Fruit fly (Drosophila melanogaster) whole organism, adult: ENCODE data around the gene CG3184.
A peak's percentile ranks its signal among the peaks of the same experiment; 100 is the strongest.

ENCODE experiments used
- CG11617 ChIP-seq: fragments of 200-800 bp; sonication (Bioruptor generic); optimal IDR thresholded peaks from 2 replicates; lab custom pipeline; 2017; ENCODE audit warnings: mild to moderate bottlenecking, missing biosample characterization, missing genetic modification reagents, missing genetic modification characterization
- CG12768 ChIP-seq: fragments of 200-800 bp; sonication (Bioruptor generic); optimal IDR thresholded peaks from 2 replicates; lab custom pipeline; 2017; ENCODE audit warnings: missing biosample characterization, missing genetic modification characterization, mild to moderate bottlenecking, moderate library complexity, missing genetic modification reagents
- CG14711 ChIP-seq: fragments of 200-800 bp; sonication (Bioruptor generic); optimal IDR thresholded peaks from 2 replicates; lab custom pipeline; 2018; ENCODE audit warnings: missing biosample characterization, mild to moderate bottlenecking, missing genetic modification characterization, moderate library complexity
- CG1620 ChIP-seq: fragments of 200-800 bp; sonication (Bioruptor generic); optimal IDR thresholded peaks from 2 replicates; lab custom pipeline; 2016; ENCODE audit warnings: missing biosample characterization, missing genetic modification characterization
- CG33017 ChIP-seq: fragments of 200-800 bp; sonication (Bioruptor generic); optimal IDR thresholded peaks from 2 replicates; lab custom pipeline; 2018; ENCODE audit warnings: missing biosample characterization, mild to moderate bottlenecking, missing genetic modification characterization, moderate library complexity
- CG5204 ChIP-seq: fragments of 200-800 bp; sonication (Bioruptor generic); optimal IDR thresholded peaks from 2 replicates; lab custom pipeline; 2016; ENCODE audit warnings: missing biosample characterization, missing genetic modification characterization
- CG7045 ChIP-seq: fragments of 200-800 bp; sonication (Bioruptor generic); optimal IDR thresholded peaks from 2 replicates; lab custom pipeline; 2017; ENCODE audit warnings: missing biosample characterization, mild to moderate bottlenecking, missing genetic modification characterization
- CG7101 ChIP-seq: fragments of 200-800 bp; sonication (Bioruptor generic); optimal IDR thresholded peaks from 2 replicates; lab custom pipeline; 2018; ENCODE audit warnings: missing biosample characterization, mild to moderate bottlenecking, missing genetic modification characterization, moderate library complexity
- Clk ChIP-seq: fragments of 200-800 bp; sonication (Bioruptor generic); optimal IDR thresholded peaks from 2 replicates; lab custom pipeline; 2017; ENCODE audit warnings: missing biosample characterization, missing genetic modification characterization
- Crg-1 ChIP-seq: fragments of 200-800 bp; sonication (Bioruptor generic); optimal IDR thresholded peaks from 2 replicates; lab custom pipeline; 2016; ENCODE audit warnings: missing biosample characterization, missing genetic modification characterization
- Hr96 ChIP-seq: fragments of 200-800 bp; sonication (Bioruptor generic); optimal IDR thresholded peaks from 2 replicates; lab custom pipeline; 2016; ENCODE audit warnings: missing biosample characterization, missing genetic modification characterization
- Mnt ChIP-seq: fragments of 200-800 bp; sonication (Bioruptor generic); optimal IDR thresholded peaks from 2 replicates; lab custom pipeline; 2016; ENCODE audit warnings: missing biosample characterization, mild to moderate bottlenecking, missing genetic modification characterization
- bab1 ChIP-seq: fragments of 200-800 bp; sonication (Bioruptor generic); optimal IDR thresholded peaks from 3 replicates; lab custom pipeline; 2019; ENCODE audit warnings: missing biosample characterization, mild to moderate bottlenecking, missing genetic modification characterization, moderate library complexity
- cic ChIP-seq: fragments of 200-800 bp; sonication (Bioruptor generic); optimal IDR thresholded peaks from 2 replicates; lab custom pipeline; 2017; ENCODE audit warnings: missing biosample characterization, mild to moderate bottlenecking, missing genetic modification characterization, moderate library complexity
- cnc ChIP-seq, 2 experiments: fragments of >200 bp; optimal IDR thresholded peaks; 2 replicates each; lab custom pipeline; 2017
- kay ChIP-seq: fragments of 200-800 bp; sonication (Bioruptor generic); peaks from one replicate; lab custom pipeline; 2016; ENCODE audit warnings: missing biosample characterization, missing genetic modification characterization, borderline replicate concordance
- ovo ChIP-seq: fragments of 200-800 bp; sonication (Bioruptor generic); optimal IDR thresholded peaks from 2 replicates; lab custom pipeline; 2016; ENCODE audit warnings: missing biosample characterization, missing genetic modification characterization
- pad ChIP-seq: fragments of 200-800 bp; sonication (Bioruptor generic); optimal IDR thresholded peaks from 3 replicates; lab custom pipeline; 2017; ENCODE audit warnings: missing biosample characterization, missing genetic modification characterization, mild to moderate bottlenecking, moderate library complexity, missing genetic modification reagents
- tj ChIP-seq: fragments of 200-800 bp; sonication (Bioruptor generic); optimal IDR thresholded peaks from 3 replicates; lab custom pipeline; 2017; ENCODE audit warnings: missing biosample characterization, mild to moderate bottlenecking, missing genetic modification characterization, moderate library complexity
- toe ChIP-seq: fragments of 200-800 bp; sonication (Bioruptor generic); optimal IDR thresholded peaks from 2 replicates; lab custom pipeline; 2016; ENCODE audit warnings: missing biosample characterization, missing genetic modification characterization

CG3184 gene

dm6 chrX:6698248-6698812 is 9.8 kb upstream of the CG3184 start, which contains the start of gene CG14440:
TSS of gene CG14440 (minus strand) at chrX:6698567.
- TF ChIP-seq Crg-1 (GFP tag; lab: Kevin White, UChicago), result peak; percentile 28
- no peak for TF ChIP-seq CG1620 (GFP tag; lab: Kevin White, UChicago)
- TF ChIP-seq cic (GFP tag; lab: Kevin White, UChicago), result peak; percentile 25
- peak; percentile 1 for TF ChIP-seq CG7101 (tag; lab: Kevin White, UChicago)
- TF ChIP-seq tj, result peak; percentile 57
- TF ChIP-seq bab1 (GFP tag; lab: Kevin White, UChicago), result peak; percentile 35
- no peak for TF ChIP-seq CG7045 (GFP tag; lab: Kevin White, UChicago)
- no peak for TF ChIP-seq Clk (GFP tag; lab: Kevin White, UChicago)
- peak; percentile 53 for TF ChIP-seq pad (GFP tag; lab: Kevin White, UChicago)
- peak; percentile 47 for TF ChIP-seq Mnt (GFP tag; lab: Kevin White, UChicago)
- TF ChIP-seq CG11617 (GFP tag; lab: Kevin White, UChicago), result peak; percentile 28
- no peak for TF ChIP-seq CG14711

dm6 chrX:6696467-6696866 is 7.9 kb upstream of the CG3184 start:
- TF ChIP-seq CG14711, result peak; percentile 45
- peak; percentile 68 for TF ChIP-seq CG12768 (GFP tag; lab: Kevin White, UChicago)
- TF ChIP-seq toe, result peak; percentile 60
- TF ChIP-seq Clk (GFP tag; lab: Kevin White, UChicago), result peak; percentile 27
- peak; percentile 40 for TF ChIP-seq tj
- peak; percentile 63 for TF ChIP-seq CG11617 (GFP tag; lab: Kevin White, UChicago)
- TF ChIP-seq ovo (GFP tag; lab: Kevin White, UChicago), result peak; percentile 14
- TF ChIP-seq cic (GFP tag; lab: Kevin White, UChicago), result no peak
- peak; percentile 57 for TF ChIP-seq CG7045 (GFP tag; lab: Kevin White, UChicago)
- no peak for TF ChIP-seq cnc (optimal IDR thresholded peaks at IDR 0.05; lab: Kevin White, UChicago)
- peak; percentile 60 for TF ChIP-seq CG33017 (tag; lab: Kevin White, UChicago)
- peak; percentile 70 for TF ChIP-seq CG7101 (tag; lab: Kevin White, UChicago)
- TF ChIP-seq pad (GFP tag; lab: Kevin White, UChicago), result no peak
- TF ChIP-seq Mnt (GFP tag; lab: Kevin White, UChicago), result peak; percentile 44
- TF ChIP-seq CG5204 (GFP tag; lab: Kevin White, UChicago), result peak; percentile 70
- peak; percentile 38 for TF ChIP-seq Crg-1 (GFP tag; lab: Kevin White, UChicago)
- peak; percentile 20 for TF ChIP-seq bab1 (GFP tag; lab: Kevin White, UChicago)
- TF ChIP-seq kay (GFP tag; lab: Kevin White, UChicago), result no peak

dm6 chrX:6694979-6695388 is 6.4 kb upstream of the CG3184 start, which contains the start of gene CG14442:
TSS of gene CG14442 (minus strand) at chrX:6695007.
- TF ChIP-seq CG7045 (GFP tag; lab: Kevin White, UChicago) (no peak), CG12768 (GFP tag; lab: Kevin White, UChicago) (no peak), Mnt (GFP tag; lab: Kevin White, UChicago) (peak; percentile 59), CG1620 (GFP tag; lab: Kevin White, UChicago) (peak; percentile 70), tj (no peak), CG33017 (tag; lab: Kevin White, UChicago) (peak; percentile 30), toe (no peak), cnc (optimal IDR thresholded peaks at IDR 0.05; lab: Kevin White, UChicago) (no peak), CG11617 (GFP tag; lab: Kevin White, UChicago) (peak; percentile 65), kay (GFP tag; lab: Kevin White, UChicago) (no peak), ovo (GFP tag; lab: Kevin White, UChicago) (peak; percentile 28), CG14711 (peak; percentile 68), Hr96 (no peak), cic (GFP tag; lab: Kevin White, UChicago) (no peak), pad (GFP tag; lab: Kevin White, UChicago) (peak; percentile 41), Clk (GFP tag; lab: Kevin White, UChicago) (no peak), bab1 (GFP tag; lab: Kevin White, UChicago) (peak; percentile 69), Crg-1 (GFP tag; lab: Kevin White, UChicago) (peak; percentile 62), CG7101 (tag; lab: Kevin White, UChicago) (peak; percentile 76), CG5204 (GFP tag; lab: Kevin White, UChicago) (no peak)

DNA sequence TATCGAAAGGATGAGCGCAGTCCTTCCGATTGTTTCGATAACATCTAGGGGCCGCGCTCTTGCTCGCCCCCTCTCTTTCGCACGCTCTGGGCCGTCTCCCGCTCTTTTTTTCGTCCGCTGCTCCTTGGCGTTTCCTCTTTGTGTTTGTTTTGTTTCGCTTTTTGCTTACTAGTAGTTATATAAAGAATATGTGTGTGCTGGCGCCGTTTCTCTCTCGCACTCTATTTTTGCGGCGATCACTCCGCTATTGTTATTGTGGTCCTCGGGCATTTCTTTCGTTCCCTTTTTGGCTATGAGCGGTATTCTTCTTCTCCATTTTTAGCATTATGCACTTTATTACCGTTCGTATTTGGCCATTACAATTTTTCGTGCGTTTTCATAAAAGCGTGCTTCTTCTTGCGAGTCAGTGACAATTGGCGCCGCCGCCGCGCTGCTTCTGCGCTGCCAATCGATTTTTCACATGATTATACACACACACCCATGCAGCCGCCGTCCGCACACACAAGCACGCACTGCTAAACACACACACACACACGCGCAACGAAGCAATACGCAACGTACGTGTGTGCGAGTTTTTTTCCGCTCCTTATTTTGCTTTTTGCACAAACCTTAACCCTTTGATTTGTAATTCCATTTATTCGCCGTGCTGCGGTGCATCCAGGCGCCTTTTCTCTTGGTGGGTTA is 5.7 kb upstream of the CG3184 start:
- no peak for TF ChIP-seq CG12768 (GFP tag; lab: Kevin White, UChicago)
- no peak for TF ChIP-seq cnc (optimal IDR thresholded peaks at IDR 0.05; lab: Kevin White, UChicago)
- peak; percentile 81 for TF ChIP-seq cic (GFP tag; lab: Kevin White, UChicago)
- no peak for TF ChIP-seq CG11617 (GFP tag; lab: Kevin White, UChicago)
- no peak for TF ChIP-seq CG5204 (GFP tag; lab: Kevin White, UChicago)
- TF ChIP-seq bab1 (GFP tag; lab: Kevin White, UChicago), result peak; percentile 32
- TF ChIP-seq pad (GFP tag; lab: Kevin White, UChicago), result no peak
- no peak for TF ChIP-seq ovo (GFP tag; lab: Kevin White, UChicago)
- TF ChIP-seq CG33017 (tag; lab: Kevin White, UChicago), result no peak
- no peak for TF ChIP-seq kay (GFP tag; lab: Kevin White, UChicago)
- TF ChIP-seq CG14711, result no peak
- no peak for TF ChIP-seq CG1620 (GFP tag; lab: Kevin White, UChicago)
- TF ChIP-seq tj, result peak; percentile 58
- TF ChIP-seq Hr96, result no peak
- peak; percentile 41 for TF ChIP-seq Mnt (GFP tag; lab: Kevin White, UChicago)

- no peak for TF ChIP-seq CG1620 (GFP tag; lab: Kevin White, UChicago)
- no peak for TF ChIP-seq CG14711
- no peak for TF ChIP-seq pad (GFP tag; lab: Kevin White, UChicago)
- no peak for TF ChIP-seq CG33017 (tag; lab: Kevin White, UChicago)
Observed at dm6 chrX:6687267-6687666, 1.3 kb downstream of the CG3184 start, which contains the start of gene CG44303. TSS of gene CG44303 (minus strand) at chrX:6687420.
